Worm (Caenorhabditis elegans) whole organism, L4 larva: Measurements from ENCODE around the gene gtf-2E2.

Source experiments
- D1046.2 ChIP-seq: fragments of 200-800 bp; sonication (Bioruptor generic); IDR thresholded peaks from 2 replicates; pipeline ENCODE4 v1.3.6; 2022; ENCODE audit warnings: missing genetic modification characterization, missing compliant biosample characterization
- F10B5.3 ChIP-seq: sonication (generic microtip); optimal IDR thresholded peaks from 2 replicates; lab custom pipeline; 2016; ENCODE audit warnings: mild to moderate bottlenecking, missing genetic modification characterization, missing compliant biosample characterization
- R02D3.7 ChIP-seq: fragments of 150-350 bp; sonication (generic microtip); optimal IDR thresholded peaks from 3 replicates; lab custom pipeline; 2014; ENCODE audit warnings: missing biosample characterization, missing genetic modification characterization
- T20F7.1 ChIP-seq: fragments of 200-800 bp; sonication (Bioruptor generic); optimal IDR thresholded peaks from 2 replicates; lab custom pipeline; 2018; ENCODE audit warnings: mild to moderate bottlenecking, missing genetic modification characterization, missing compliant biosample characterization
- Y48G9A.11 ChIP-seq: fragments of 200-800 bp; sonication (Bioruptor generic); IDR thresholded peaks from 2 replicates; pipeline ENCODE4 v1.3.6; 2022; ENCODE audit warnings: missing genetic modification reagents, missing genetic modification characterization, missing compliant biosample characterization
- ZK337.2 ChIP-seq: fragments of 200-800 bp; sonication (Bioruptor generic); IDR thresholded peaks from 2 replicates; pipeline ENCODE4 v1.3.6; 2022; ENCODE audit warnings: missing genetic modification reagents, missing genetic modification characterization, missing compliant biosample characterization
- ZK546.5 ChIP-seq, 2 experiments: sonication (generic microtip); optimal IDR thresholded peaks; 2 replicates each; lab custom pipeline; 2017; ENCODE audit warnings: missing biosample characterization in 2 of 2, missing genetic modification characterization in 2 of 2
- aly-2 ChIP-seq: sonication (generic microtip); optimal IDR thresholded peaks from 2 replicates; lab custom pipeline; 2018; ENCODE audit warnings: missing biosample characterization, missing genetic modification characterization
- arid-1 ChIP-seq: fragments of 200-800 bp; sonication (Bioruptor generic); conservative IDR thresholded peaks from 2 replicates; pipeline ENCODE4 v1.3.6; 2022; ENCODE audit warnings: missing genetic modification reagents, missing genetic modification characterization, missing compliant biosample characterization
- ceh-28 ChIP-seq: fragments of 150-350 bp; optimal IDR thresholded peaks from 2 replicates; lab custom pipeline; 2014; ENCODE audit warnings: missing biosample characterization, missing genetic modification reagents, missing genetic modification characterization
- ceh-32 ChIP-seq: sonication (generic microtip); optimal IDR thresholded peaks from 2 replicates; lab custom pipeline; 2016; ENCODE audit warnings: mild to moderate bottlenecking, missing genetic modification characterization, missing compliant biosample characterization; ENCODE audit not compliant: poor library complexity
- daf-12 ChIP-seq: fragments of 150-350 bp; optimal IDR thresholded peaks from 2 replicates; lab custom pipeline; 2014; ENCODE audit warnings: missing biosample characterization, missing genetic modification reagents, missing genetic modification characterization
- daf-16 ChIP-seq, 3 experiments: sonication (generic microtip); optimal IDR thresholded peaks; 2 replicates each; lab custom pipeline; 2016 to 2017; ENCODE audit warnings: missing genetic modification characterization in 3 of 3, missing genetic modification reagents in 3 of 3, mild to moderate bottlenecking in 2 of 3, missing compliant biosample characterization in 2 of 3, missing biosample characterization in 1 of 3, moderate library complexity in 1 of 3
- daf-8 ChIP-seq: fragments of 200-800 bp; sonication (Bioruptor generic); IDR thresholded peaks from 2 replicates; pipeline ENCODE4 v1.3.6; 2022; ENCODE audit warnings: missing genetic modification characterization, missing compliant biosample characterization
- dpl-1 ChIP-seq: fragments of 150-350 bp; optimal IDR thresholded peaks from 2 replicates; lab custom pipeline; 2014; ENCODE audit warnings: missing biosample characterization, missing genetic modification reagents, missing genetic modification characterization
- duxl-1 ChIP-seq: sonication (generic microtip); optimal IDR thresholded peaks from 2 replicates; lab custom pipeline; 2016; ENCODE audit warnings: mild to moderate bottlenecking, missing genetic modification characterization, moderate library complexity, missing compliant biosample characterization; ENCODE audit not compliant: poor library complexity
- dve-1 ChIP-seq: sonication (generic microtip); optimal IDR thresholded peaks from 2 replicates; lab custom pipeline; 2017; ENCODE audit warnings: antibody characterized with exemption, mild to moderate bottlenecking, missing genetic modification characterization, missing compliant biosample characterization; ENCODE audit not compliant: insufficient read depth
- egl-27 ChIP-seq: sonication (generic microtip); optimal IDR thresholded peaks from 3 replicates; lab custom pipeline; 2017; ENCODE audit warnings: missing biosample characterization, missing genetic modification reagents, missing genetic modification characterization
- hlh-11 ChIP-seq: fragments of 200-800 bp; sonication (Bioruptor generic); optimal IDR thresholded peaks from 2 replicates; lab custom pipeline; 2018; ENCODE audit warnings: mild to moderate bottlenecking, missing genetic modification characterization, missing compliant biosample characterization
- hlh-30 ChIP-seq: sonication (generic microtip); optimal IDR thresholded peaks from 2 replicates; lab custom pipeline; 2017; ENCODE audit warnings: antibody characterized with exemption, mild to moderate bottlenecking, missing genetic modification characterization, missing compliant biosample characterization; ENCODE audit not compliant: insufficient read depth
- jun-1 ChIP-seq: fragments of 150-350 bp; optimal IDR thresholded peaks from 2 replicates; lab custom pipeline; 2014; ENCODE audit warnings: missing biosample characterization, missing genetic modification reagents, missing genetic modification characterization
- lin-13 ChIP-seq: fragments of 150-350 bp; optimal IDR thresholded peaks from 2 replicates; lab custom pipeline; 2014; ENCODE audit warnings: missing biosample characterization, missing genetic modification reagents, missing genetic modification characterization
- lin-29 ChIP-seq: fragments of 200-800 bp; sonication (Bioruptor generic); IDR thresholded peaks from 2 replicates; pipeline ENCODE4 v1.3.6; 2022; ENCODE audit warnings: missing genetic modification reagents, missing genetic modification characterization, missing compliant biosample characterization
- lir-3 ChIP-seq: sonication (generic microtip); optimal IDR thresholded peaks from 2 replicates; lab custom pipeline; 2016; ENCODE audit warnings: mild to moderate bottlenecking, missing genetic modification characterization, missing compliant biosample characterization
- lsy-2 ChIP-seq, 2 experiments: fragments of 150-350 bp in 1 of 2; sonication (generic microtip) in 1 of 2; optimal IDR thresholded peaks; 2 replicates each; lab custom pipeline; 2014 to 2017; ENCODE audit warnings: missing biosample characterization in 2 of 2, missing genetic modification characterization in 2 of 2
- mdt-29 ChIP-seq: fragments of 200-800 bp; sonication (Bioruptor generic); IDR thresholded peaks from 2 replicates; pipeline ENCODE4 v1.3.6; 2022; ENCODE audit warnings: missing genetic modification reagents, missing genetic modification characterization, missing compliant biosample characterization
- mxl-3 ChIP-seq: fragments of 200-800 bp; sonication (Bioruptor generic); optimal IDR thresholded peaks from 2 replicates; lab custom pipeline; 2018; ENCODE audit warnings: mild to moderate bottlenecking, missing genetic modification characterization, missing compliant biosample characterization
- nhr-10 ChIP-seq: fragments of 150-350 bp; optimal IDR thresholded peaks from 2 replicates; lab custom pipeline; 2014; ENCODE audit warnings: missing biosample characterization, missing genetic modification characterization
- nhr-102 ChIP-seq: sonication (generic microtip); optimal IDR thresholded peaks from 2 replicates; lab custom pipeline; 2016; ENCODE audit warnings: mild to moderate bottlenecking, missing genetic modification characterization, moderate library complexity, missing compliant biosample characterization
- nhr-237 ChIP-seq: sonication (generic microtip); optimal IDR thresholded peaks from 2 replicates; lab custom pipeline; 2017; ENCODE audit warnings: missing biosample characterization, missing genetic modification characterization
- nhr-28 ChIP-seq: fragments of 150-350 bp; optimal IDR thresholded peaks from 2 replicates; lab custom pipeline; 2014; ENCODE audit warnings: missing biosample characterization, missing genetic modification characterization
- nhr-41 ChIP-seq: fragments of 200-800 bp; sonication (Bioruptor generic); IDR thresholded peaks from 2 replicates; pipeline ENCODE4 v1.3.6; 2022; ENCODE audit warnings: missing genetic modification reagents, missing genetic modification characterization, missing compliant biosample characterization
- nhr-42 ChIP-seq: fragments of 200-800 bp; sonication (Bioruptor generic); IDR thresholded peaks from 2 replicates; pipeline ENCODE4 v1.3.6; 2022; ENCODE audit warnings: missing genetic modification characterization, missing compliant biosample characterization
- nhr-6 ChIP-seq: fragments of 150-350 bp; optimal IDR thresholded peaks from 2 replicates; lab custom pipeline; 2014; ENCODE audit warnings: missing biosample characterization, missing genetic modification characterization
- nhr-76 ChIP-seq: fragments of 150-350 bp; optimal IDR thresholded peaks from 2 replicates; lab custom pipeline; 2014; ENCODE audit warnings: missing biosample characterization, missing genetic modification characterization
- pha-4 ChIP-seq, 2 experiments: fragments of 150-350 bp in 1 of 2; fragments of 200-800 bp in 1 of 2; sonication (Bioruptor generic) in 1 of 2; IDR thresholded peaks in 1 of 2; optimal IDR thresholded peaks in 1 of 2; 2 replicates each; pipeline versions ENCODE4 v1.3.6 to Lab custom; 2014 to 2022; ENCODE audit warnings: missing genetic modification characterization in 2 of 2, missing genetic modification reagents in 2 of 2, missing biosample characterization in 1 of 2, missing compliant biosample characterization in 1 of 2
- pqm-1 ChIP-seq: sonication (generic microtip); optimal IDR thresholded peaks from 2 replicates; lab custom pipeline; 2017; ENCODE audit warnings: missing biosample characterization, missing genetic modification characterization
- saeg-2 ChIP-seq: fragments of 200-800 bp; sonication (Bioruptor generic); IDR thresholded peaks from 2 replicates; pipeline ENCODE4 v1.3.6; 2022; ENCODE audit warnings: missing genetic modification reagents, missing genetic modification characterization, missing compliant biosample characterization
- set-16 ChIP-seq: fragments of 200-800 bp; sonication (Bioruptor generic); IDR thresholded peaks from 2 replicates; pipeline ENCODE4 v1.3.6; 2022; ENCODE audit warnings: missing genetic modification reagents, missing genetic modification characterization, missing compliant biosample characterization
- snpc-1.2 ChIP-seq: fragments of 200-800 bp; sonication (Bioruptor generic); IDR thresholded peaks from 2 replicates; pipeline ENCODE4 v1.3.6; 2022; ENCODE audit warnings: missing genetic modification reagents, missing genetic modification characterization, missing compliant biosample characterization
- spr-1 ChIP-seq: sonication (generic microtip); optimal IDR thresholded peaks from 2 replicates; lab custom pipeline; 2016; ENCODE audit warnings: mild to moderate bottlenecking, missing genetic modification characterization, missing compliant biosample characterization
- zag-1 ChIP-seq: fragments of 150-350 bp; optimal IDR thresholded peaks from 2 replicates; lab custom pipeline; 2014; ENCODE audit warnings: missing biosample characterization, missing genetic modification characterization
- zfp-3 ChIP-seq: fragments of 200-800 bp; sonication (Bioruptor generic); conservative IDR thresholded peaks from 2 replicates; pipeline ENCODE4 v1.3.6; 2022; ENCODE audit warnings: missing genetic modification reagents, missing genetic modification characterization, missing compliant biosample characterization
- zip-2 ChIP-seq: fragments of 150-350 bp; optimal IDR thresholded peaks from 2 replicates; lab custom pipeline; 2014; ENCODE audit warnings: missing biosample characterization, missing genetic modification characterization
- ztf-11 ChIP-seq: fragments of 150-350 bp; optimal IDR thresholded peaks from 2 replicates; lab custom pipeline; 2014; ENCODE audit warnings: missing biosample characterization, missing genetic modification characterization
- ztf-7 ChIP-seq: fragments of 150-350 bp; optimal IDR thresholded peaks from 2 replicates; lab custom pipeline; 2014; ENCODE audit warnings: missing biosample characterization, missing genetic modification characterization

gtf-2E2 gene

DNA sequence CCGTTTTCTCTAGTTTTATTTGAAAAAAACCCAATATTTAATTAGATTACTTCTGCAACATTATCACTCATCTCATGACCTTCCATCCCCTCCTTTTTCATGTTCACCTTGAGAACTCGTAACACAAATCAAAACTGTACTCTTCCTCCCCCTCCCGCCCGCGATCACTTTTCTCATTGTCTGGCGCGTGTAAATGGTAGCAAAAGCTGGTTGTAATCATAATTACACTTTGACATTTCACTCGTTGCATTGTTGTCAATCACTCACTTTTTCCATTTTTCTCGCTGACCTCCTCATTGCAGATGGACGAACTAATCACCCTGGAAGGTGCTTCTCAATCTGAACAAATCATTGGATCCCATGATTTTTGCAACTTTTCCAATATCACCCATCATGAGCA lies 31.9 kb downstream of the gtf-2E2 start, which contains the start of gene npr-41:
npr-41 (plus strand) TSS at position 301 of the 400 bp plus-strand sequence.
- TF ChIP-seq zfp-3 (GFP tag; lab: Robert Waterston, UW) (no peak), spr-1 (tag; lab: Kevin White, UChicago) (no peak), ztf-7 (no peak), Y48G9A.11 (GFP tag; lab: Robert Waterston, UW) (no peak), snpc-1.2 (GFP tag; lab: Robert Waterston, UW) (no peak), set-16 (GFP tag; lab: Robert Waterston, UW) (no peak), duxl-1 (no peak), ceh-28 (no peak), ceh-32 (tag; lab: Kevin White, UChicago) (no peak), nhr-237 (tag; lab: Kevin White, UChicago) (no peak), ztf-11 (tag; lab: Kevin White, UChicago) (no peak), pqm-1 (tag; lab: Kevin White, UChicago) (no peak), mdt-29 (no peak), ZK546.5 (tag; optimal IDR thresholded peaks at IDR 0.05; lab: Kevin White, UChicago) (no peak), dve-1 (tag; lab: Kevin White, UChicago) (no peak), ZK337.2 (GFP tag; lab: Robert Waterston, UW) (no peak), D1046.2 (GFP tag; lab: Robert Waterston, UW) (no peak), nhr-42 (GFP tag; lab: Robert Waterston, UW) (no peak), daf-16 (GFP tag; optimal IDR thresholded peaks at IDR 0.05; lab: Kevin White, UChicago) (no peak), daf-16 (tag; optimal IDR thresholded peaks at IDR 0.05; lab: Kevin White, UChicago) (no peak)
- TF ChIP-seq, all 104 proteins: peak for 0

DNA sequence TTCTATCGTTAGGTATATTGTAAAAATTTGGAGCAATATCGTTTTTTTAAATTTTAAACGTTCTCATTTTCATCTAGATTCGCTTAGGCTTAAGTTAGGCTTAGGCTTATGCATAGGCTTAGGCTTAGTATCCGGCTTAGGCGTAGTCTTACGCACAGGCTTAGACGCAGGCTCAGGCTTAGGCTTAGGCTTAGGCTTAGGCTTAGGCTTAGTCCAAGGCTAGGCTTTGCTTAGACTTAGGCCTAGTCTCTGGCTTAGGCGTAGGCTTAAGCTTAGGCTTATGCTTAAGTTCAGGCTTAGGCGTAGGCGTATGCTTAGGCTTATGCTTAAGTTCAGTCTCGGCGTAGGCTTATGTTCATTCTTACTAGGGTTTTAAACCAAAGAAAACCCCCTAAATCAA lies 38.5 kb downstream of the gtf-2E2 start:
- TF ChIP-seq hlh-30 = no peak
- TF ChIP-seq snpc-1.2 (GFP tag; lab: Robert Waterston, UW) = no peak
- no peak for TF ChIP-seq lir-3 (tag; lab: Kevin White, UChicago)
- no peak for TF ChIP-seq dpl-1 (GFP tag; lab: Kevin White, UChicago)
- no peak for TF ChIP-seq ceh-32 (tag; lab: Kevin White, UChicago)
- TF ChIP-seq nhr-237 (tag; lab: Kevin White, UChicago) = no peak
- no peak for TF ChIP-seq F10B5.3 (tag; lab: Kevin White, UChicago)
- TF ChIP-seq egl-27 (tag; lab: Kevin White, UChicago) = no peak

DNA sequence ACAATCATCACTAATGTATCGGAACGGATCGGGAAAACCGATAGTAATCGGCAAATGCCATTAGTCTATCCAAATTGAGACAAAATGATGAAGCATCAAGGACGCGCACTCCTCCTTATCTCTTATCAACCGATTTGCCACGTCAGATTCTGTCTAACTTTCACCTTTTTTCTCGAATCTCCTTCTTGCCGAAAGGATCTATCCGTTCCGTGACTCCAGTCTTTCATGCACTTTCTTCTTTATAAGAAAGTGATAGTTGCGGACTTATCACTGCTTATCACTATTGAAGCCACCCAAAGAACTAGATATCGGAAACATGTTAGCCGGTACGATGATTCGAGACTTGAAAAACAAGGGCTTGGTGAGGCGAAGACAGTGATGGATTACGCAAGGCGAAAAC lies 40.3 kb downstream of the gtf-2E2 start:
- TF ChIP-seq daf-12 (tag; lab: Kevin White, UChicago) = no peak
- TF ChIP-seq aly-2 (tag; lab: Kevin White, UChicago) = no peak
- TF ChIP-seq lin-29 (GFP tag; lab: Robert Waterston, UW) = no peak
- no peak for TF ChIP-seq nhr-10 (tag; lab: Kevin White, UChicago)
- TF ChIP-seq arid-1 (GFP tag; lab: Robert Waterston, UW) = no peak
- no peak for TF ChIP-seq jun-1 (tag; lab: Kevin White, UChicago)
- TF ChIP-seq R02D3.7 (tag; lab: Kevin White, UChicago) = no peak
- no peak for TF ChIP-seq daf-8 (GFP tag; lab: Robert Waterston, UW)
- no peak for TF ChIP-seq hlh-30
- TF ChIP-seq hlh-11 (tag; lab: Kevin White, UChicago) = peak; percentile 51
- TF ChIP-seq duxl-1 = no peak
- TF ChIP-seq zag-1 (tag; lab: Kevin White, UChicago) = no peak
- TF ChIP-seq T20F7.1 (GFP tag; lab: Kevin White, UChicago) = no peak
- no peak for TF ChIP-seq set-16 (GFP tag; lab: Robert Waterston, UW)
- TF ChIP-seq lin-13 (GFP tag; lab: Kevin White, UChicago) = no peak
- TF ChIP-seq nhr-76 (tag; lab: Kevin White, UChicago) = no peak
- no peak for TF ChIP-seq nhr-6 (tag; lab: Kevin White, UChicago)
- TF ChIP-seq lir-3 (tag; lab: Kevin White, UChicago) = no peak
- no peak for TF ChIP-seq nhr-41 (GFP tag; lab: Robert Waterston, UW)
- TF ChIP-seq saeg-2 = no peak
- TF ChIP-seq nhr-28 = peak; percentile 86
- no peak for TF ChIP-seq daf-16 (GFP tag; optimal IDR thresholded peaks at IDR 0.05; lab: Kevin White, UChicago)
- TF ChIP-seq daf-16 (tag; optimal IDR thresholded peaks at IDR 0.05; lab: Kevin White, UChicago) = no peak
- TF ChIP-seq ZK337.2 (GFP tag; lab: Robert Waterston, UW) = no peak
- no peak for TF ChIP-seq lsy-2 (tag; optimal IDR thresholded peaks at IDR 0.05; lab: Kevin White, UChicago)
- TF ChIP-seq pha-4 (GFP tag; IDR thresholded peaks at IDR 0.05; lab: Robert Waterston, UW) = no peak
- no peak for TF ChIP-seq pha-4 (tag; optimal IDR thresholded peaks at IDR 0.05; lab: Kevin White, UChicago)
- no peak for TF ChIP-seq snpc-1.2 (GFP tag; lab: Robert Waterston, UW)
- TF ChIP-seq mxl-3 (GFP tag; lab: Kevin White, UChicago) = peak; percentile 68
- no peak for TF ChIP-seq zip-2 (tag; lab: Kevin White, UChicago)
- TF ChIP-seq nhr-102 = no peak
